Worm (Caenorhabditis elegans): ENCODE measurements around the gene puf-5.

The puf-5 gene

ce11 chrII:8603567-8604359, 28.4 kb downstream of the puf-5 start, which contains the start of gene suf-1:
Gene suf-1, plus strand, starts transcription at chrII:8603846.
- TF ChIP-seq peb-1 (tag; optimal IDR thresholded peaks at IDR 0.05) (no peak), fos-1 (tag; optimal IDR thresholded peaks at IDR 0.05) (peak; percentile 9), R02D3.7 (tag; optimal IDR thresholded peaks at IDR 0.05) (no peak), nhr-129 (tag; optimal IDR thresholded peaks at IDR 0.05) (peak; percentile 14), snpc-4 (tag; optimal IDR thresholded peaks at IDR 0.05) (no peak), ztf-1 (GFP tag; conservative IDR thresholded peaks at IDR 0.05) (no peak), lsy-2 (tag; optimal IDR thresholded peaks at IDR 0.05) (peak in 1 of 2 experiments; percentile 58), Y55F3AM.14 (GFP tag; optimal IDR thresholded peaks at IDR 0.05) (no peak), nhr-23 (tag; optimal IDR thresholded peaks at IDR 0.05) (no peak), sma-9 (GFP tag; optimal IDR thresholded peaks at IDR 0.05) (peak; percentile 8), sma-9 (tag; optimal IDR thresholded peaks at IDR 0.05) (no peak), nhr-237 (tag; optimal IDR thresholded peaks at IDR 0.05) (no peak), aly-2 (tag; optimal IDR thresholded peaks at IDR 0.05) (no peak), ztf-11 (tag; optimal IDR thresholded peaks at IDR 0.05) (no peak), crh-2 (tag; optimal IDR thresholded peaks at IDR 0.05) (peak; percentile 36), nhr-6 (tag; optimal IDR thresholded peaks at IDR 0.05) (no peak), F13H6.1 (tag; optimal IDR thresholded peaks at IDR 0.05) (no peak), unc-39 (tag; optimal IDR thresholded peaks at IDR 0.05) (no peak), elt-1 (tag; optimal IDR thresholded peaks at IDR 0.05) (no peak), lin-39 (tag; optimal IDR thresholded peaks at IDR 0.05) (no peak), sem-4 (tag; optimal IDR thresholded peaks at IDR 0.05) (peak; percentile 35), mab-5 (tag; optimal IDR thresholded peaks at IDR 0.05) (no peak), lin-13 (GFP tag; optimal IDR thresholded peaks at IDR 0.05) (peak; percentile 33), nhr-21 (tag; optimal IDR thresholded peaks at IDR 0.05) (peak; percentile 35), ama-1 (optimal IDR thresholded peaks at IDR 0.05) (no peak)

DNA sequence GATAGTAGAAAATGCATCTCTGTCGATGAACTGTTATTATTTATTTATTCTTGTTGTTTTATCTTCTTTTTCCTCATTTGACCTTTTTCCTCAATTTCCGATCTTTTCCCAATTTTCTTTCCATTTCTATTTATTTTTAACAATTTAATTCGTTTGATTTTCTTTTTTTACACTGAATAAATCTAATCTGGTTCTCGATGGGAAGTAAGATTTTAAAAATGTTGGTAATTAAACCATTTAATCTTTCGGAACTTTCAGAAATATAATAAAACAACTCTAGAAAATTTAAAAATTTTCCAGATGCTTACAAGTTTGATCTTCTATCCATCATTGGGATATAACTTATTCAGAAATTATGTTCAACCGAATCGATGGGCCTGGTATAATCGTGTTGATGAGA, 31.2 kb downstream of the puf-5 start, which contains the start of gene F28C6.8:
F28C6.8 (plus strand) TSS at position 301 of the 400 bp plus-strand sequence.
- TF ChIP-seq sma-3 (GFP tag; optimal IDR thresholded peaks at IDR 0.05) (no peak), ceh-82 (tag; optimal IDR thresholded peaks at IDR 0.05) (no peak)

ce11 chrII:8607662-8608061, 32.3 kb downstream of the puf-5 start, which contains the start of gene F28C6.10:
Gene F28C6.10, plus strand, starts transcription at chrII:8607962.
- TF ChIP-seq lin-11 (tag; optimal IDR thresholded peaks at IDR 0.05), result no peak
- no peak for TF ChIP-seq sem-4 (tag; optimal IDR thresholded peaks at IDR 0.05)
- TF ChIP-seq zag-1 (tag; optimal IDR thresholded peaks at IDR 0.05), result no peak
- TF ChIP-seq lin-39 (tag; optimal IDR thresholded peaks at IDR 0.05), result no peak
- no peak for TF ChIP-seq ztf-1 (GFP tag; conservative IDR thresholded peaks at IDR 0.05)

ce11 chrII:8610085-8610484, 34.7 kb downstream of the puf-5 start, which contains the start of gene F28C6.9:
Gene F28C6.9, minus strand, starts transcription at chrII:8610185.
- TF ChIP-seq ceh-16 (tag; optimal IDR thresholded peaks at IDR 0.05), result no peak
- TF ChIP-seq mbf-1 (tag; optimal IDR thresholded peaks at IDR 0.05), result no peak
- TF ChIP-seq nhr-129 (tag; optimal IDR thresholded peaks at IDR 0.05), result no peak
- no peak for TF ChIP-seq lin-39 (tag; optimal IDR thresholded peaks at IDR 0.05)
- no peak for TF ChIP-seq blmp-1 (tag; optimal IDR thresholded peaks at IDR 0.05; ENCODE audit: insufficient read depth)
- no peak for TF ChIP-seq nhr-237 (tag; optimal IDR thresholded peaks at IDR 0.05)
- no peak for TF ChIP-seq ztf-1 (GFP tag; conservative IDR thresholded peaks at IDR 0.05)
- no peak for TF ChIP-seq lin-13 (GFP tag; optimal IDR thresholded peaks at IDR 0.05)
- TF ChIP-seq peb-1 (tag; optimal IDR thresholded peaks at IDR 0.05), result no peak
- TF ChIP-seq ceh-82 (tag; optimal IDR thresholded peaks at IDR 0.05), result no peak
- TF ChIP-seq egl-27 (tag; optimal IDR thresholded peaks at IDR 0.05), result no peak
- TF ChIP-seq lsy-2 (tag; optimal IDR thresholded peaks at IDR 0.05), result no peak

DNA sequence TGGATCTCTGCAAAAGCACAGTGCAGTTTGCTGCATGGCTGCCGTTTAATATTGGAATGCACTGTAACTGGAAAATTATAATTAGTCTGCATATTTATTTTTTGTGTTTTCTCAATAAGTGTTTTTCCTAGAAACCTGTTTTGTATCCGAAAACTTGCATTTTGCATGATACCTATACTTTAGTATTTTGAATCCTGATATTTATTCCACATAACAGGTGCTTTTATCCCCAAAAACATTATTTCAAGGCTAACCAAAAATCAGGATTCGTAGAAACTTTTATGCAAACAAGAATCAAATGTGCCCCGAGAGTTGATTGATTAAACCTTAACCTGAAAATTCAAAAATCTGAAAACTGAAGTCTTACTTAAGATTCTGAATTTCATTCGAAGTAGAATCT, 35.2 kb downstream of the puf-5 start:
- TF ChIP-seq egl-27 (tag; optimal IDR thresholded peaks at IDR 0.05) (no peak), aly-2 (tag; optimal IDR thresholded peaks at IDR 0.05) (no peak), alr-1 (tag; optimal IDR thresholded peaks at IDR 0.05) (no peak), nhr-25 (tag; optimal IDR thresholded peaks at IDR 0.05) (no peak), mbf-1 (tag; optimal IDR thresholded peaks at IDR 0.05) (no peak), nhr-23 (tag; optimal IDR thresholded peaks at IDR 0.05) (no peak), nhr-6 (tag; optimal IDR thresholded peaks at IDR 0.05) (no peak), fos-1 (tag; optimal IDR thresholded peaks at IDR 0.05) (no peak), ztf-11 (tag; optimal IDR thresholded peaks at IDR 0.05) (no peak)
